Worm (Caenorhabditis elegans): Measurements from ENCODE around the gene srsx-12.

ce11 chrV:4980873-4981272, at the start of gene srsx-12:
- TF ChIP-seq ttx-3 (tag; optimal IDR thresholded peaks at IDR 0.05) = no peak
- no peak for TF ChIP-seq nhr-232 (tag; optimal IDR thresholded peaks at IDR 0.05)
- no peak for TF ChIP-seq syd-9 (tag; optimal IDR thresholded peaks at IDR 0.05)
- TF ChIP-seq F13H6.1 (tag; optimal IDR thresholded peaks at IDR 0.05) = no peak
- TF ChIP-seq pha-4 (tag; optimal IDR thresholded peaks at IDR 0.05) = no peak
- TF ChIP-seq unc-86 (tag; optimal IDR thresholded peaks at IDR 0.05) = no peak
- no peak for TF ChIP-seq pha-2 (tag; optimal IDR thresholded peaks at IDR 0.05)
- no peak for TF ChIP-seq tbx-2 (tag; optimal IDR thresholded peaks at IDR 0.05)
- no peak for TF ChIP-seq ceh-9 (tag; optimal IDR thresholded peaks at IDR 0.05)
- TF ChIP-seq ama-1 (optimal IDR thresholded peaks at IDR 0.05) = no peak
- TF ChIP-seq pag-3 (tag; optimal IDR thresholded peaks at IDR 0.05; ENCODE audit: borderline replicate concordance) = no peak
- no peak for TF ChIP-seq elt-4 (tag; optimal IDR thresholded peaks at IDR 0.05)
- TF ChIP-seq ceh-48 (tag; optimal IDR thresholded peaks at IDR 0.05) = no peak

Measured in whole organism, late embryonic.